Fruit fly (Drosophila melanogaster) whole organism, embryonic: Measurements from ENCODE around the gene Ssk.
A peak's percentile ranks its signal among the peaks of the same experiment; 100 is the strongest.

ENCODE experiments used
- Atf6 ChIP-seq: fragments of 200-800 bp; sonication (Bioruptor generic); IDR thresholded peaks from 2 replicates; pipeline ENCODE4 v1.3.6; 2022; ENCODE audit warnings: missing biosample characterization, missing genetic modification characterization
- Bteb2 ChIP-seq: fragments of 200-800 bp; sonication (Bioruptor generic); optimal IDR thresholded peaks from 2 replicates; lab custom pipeline; 2016; ENCODE audit warnings: missing biosample characterization, missing genetic modification characterization
- CG10366 ChIP-seq: fragments of 200-800 bp; sonication (Bioruptor generic); IDR thresholded peaks from 2 replicates; pipeline ENCODE4 v1.3.6; 2022; ENCODE audit warnings: missing biosample characterization, missing genetic modification characterization
- CG10565 ChIP-seq: fragments of 200-800 bp; sonication (Bioruptor generic); optimal IDR thresholded peaks from 3 replicates; lab custom pipeline; 2016; ENCODE audit warnings: missing biosample characterization, mild to moderate bottlenecking, missing genetic modification characterization
- CG12104 ChIP-seq: fragments of 200-800 bp; sonication (Bioruptor generic); optimal IDR thresholded peaks from 3 replicates; lab custom pipeline; 2016; ENCODE audit warnings: missing biosample characterization, missing genetic modification characterization
- CG12299 ChIP-seq: fragments of 200-800 bp; sonication (Bioruptor generic); optimal IDR thresholded peaks from 2 replicates; lab custom pipeline; 2018; ENCODE audit warnings: missing biosample characterization, mild to moderate bottlenecking, missing genetic modification characterization
- CG12744 ChIP-seq: fragments of 200-800 bp; sonication (Bioruptor generic); optimal IDR thresholded peaks from 2 replicates; lab custom pipeline; 2016; ENCODE audit warnings: missing biosample characterization, missing genetic modification characterization
- CG13894 ChIP-seq: fragments of 200-800 bp; sonication (Bioruptor generic); optimal IDR thresholded peaks from 3 replicates; lab custom pipeline; 2018; ENCODE audit warnings: missing biosample characterization, mild to moderate bottlenecking, missing genetic modification characterization, moderate library complexity
- CG15479 ChIP-seq: fragments of 200-800 bp; sonication (Bioruptor generic); optimal IDR thresholded peaks from 3 replicates; lab custom pipeline; 2019; ENCODE audit warnings: missing biosample characterization, mild to moderate bottlenecking, missing genetic modification characterization, moderate library complexity
- CG1603 ChIP-seq: fragments of 200-800 bp; sonication (Bioruptor generic); optimal IDR thresholded peaks from 2 replicates; lab custom pipeline; 2019; ENCODE audit warnings: missing biosample characterization, mild to moderate bottlenecking, missing genetic modification characterization, moderate library complexity
- CG17568 ChIP-seq: fragments of 200-800 bp; sonication (Bioruptor generic); optimal IDR thresholded peaks from 2 replicates; lab custom pipeline; 2018; ENCODE audit warnings: missing biosample characterization, mild to moderate bottlenecking, missing genetic modification characterization, moderate library complexity
- CG2116 ChIP-seq: fragments of 200-800 bp; sonication (Bioruptor generic); optimal IDR thresholded peaks from 3 replicates; lab custom pipeline; 2018; ENCODE audit warnings: missing biosample characterization, mild to moderate bottlenecking, missing genetic modification characterization
- CG32767 ChIP-seq: fragments of 200-800 bp; sonication (Bioruptor generic); IDR thresholded peaks from 2 replicates; pipeline ENCODE4 v1.3.6; 2022; ENCODE audit warnings: missing biosample characterization, missing genetic modification characterization
- CG33557 ChIP-seq: fragments of 200-800 bp; sonication (Bioruptor generic); optimal IDR thresholded peaks from 2 replicates; lab custom pipeline; 2019; ENCODE audit warnings: missing biosample characterization, mild to moderate bottlenecking, missing genetic modification characterization, moderate library complexity
- CG4360 ChIP-seq: fragments of 200-800 bp; sonication (Bioruptor generic); IDR thresholded peaks from 2 replicates; pipeline ENCODE4 v1.3.6; 2022; ENCODE audit warnings: missing biosample characterization, missing genetic modification characterization
- CG5953 ChIP-seq: fragments of 200-800 bp; sonication (Bioruptor generic); IDR thresholded peaks from 2 replicates; pipeline ENCODE4 v1.3.6; 2022; ENCODE audit warnings: missing biosample characterization, missing genetic modification characterization
- CG6175 ChIP-seq: fragments of 200-800 bp; sonication (Bioruptor generic); IDR thresholded peaks from 3 replicates; pipeline ENCODE4 v1.3.6; 2022; ENCODE audit warnings: missing biosample characterization, missing genetic modification characterization
- CG6765 ChIP-seq: fragments of 200-800 bp; sonication (Bioruptor generic); optimal IDR thresholded peaks from 3 replicates; lab custom pipeline; 2017; ENCODE audit warnings: missing biosample characterization, mild to moderate bottlenecking, missing genetic modification characterization
- CG8290 ChIP-seq, 3 experiments: fragments of 200-800 bp; sonication (Bioruptor generic); optimal IDR thresholded peaks; 2 replicates each; lab custom pipeline; 2016 to 2019; ENCODE audit warnings: missing biosample characterization in 3 of 3, missing genetic modification characterization in 3 of 3, mild to moderate bottlenecking in 2 of 3, moderate library complexity in 1 of 3
- CG9932 ChIP-seq: fragments of 200-800 bp; sonication (Bioruptor generic); IDR thresholded peaks from 2 replicates; pipeline ENCODE4 v1.3.6; 2022; ENCODE audit warnings: missing biosample characterization, missing genetic modification characterization
- Doc2 ChIP-seq: fragments of 200-800 bp; sonication (Bioruptor generic); IDR thresholded peaks from 2 replicates; pipeline ENCODE4 v1.3.6; 2022; ENCODE audit warnings: missing biosample characterization, missing genetic modification characterization
- Fer1 ChIP-seq: fragments of 200-800 bp; sonication (Bioruptor generic); optimal IDR thresholded peaks from 2 replicates; lab custom pipeline; 2017; ENCODE audit warnings: missing biosample characterization, mild to moderate bottlenecking, missing genetic modification characterization
- Kr ChIP-seq: fragments of 200-800 bp; sonication (Bioruptor generic); optimal IDR thresholded peaks from 2 replicates; lab custom pipeline; 2017; ENCODE audit warnings: missing biosample characterization, mild to moderate bottlenecking, missing genetic modification characterization
- Lim3 ChIP-seq: fragments of 200-800 bp; sonication (Bioruptor generic); IDR thresholded peaks from 2 replicates; pipeline ENCODE4 v1.3.6; 2022; ENCODE audit warnings: missing biosample characterization, missing genetic modification characterization
- Neu2 ChIP-seq: fragments of 200-800 bp; sonication (Bioruptor generic); optimal IDR thresholded peaks from 3 replicates; lab custom pipeline; 2016; ENCODE audit warnings: missing biosample characterization, missing genetic modification characterization, borderline replicate concordance
- Nf-YA ChIP-seq: fragments of 200-800 bp; sonication (Bioruptor generic); IDR thresholded peaks from 2 replicates; pipeline ENCODE4 v1.3.6; 2022; ENCODE audit warnings: missing biosample characterization, missing genetic modification characterization
- Nf-YC ChIP-seq: fragments of 200-800 bp; optimal IDR thresholded peaks from 3 replicates; lab custom pipeline; 2019; ENCODE audit warnings: missing biosample characterization, mild to moderate bottlenecking, missing genetic modification characterization, moderate library complexity
- Pdp1 ChIP-seq, 2 experiments: fragments of 200-800 bp; sonication (Bioruptor generic); optimal IDR thresholded peaks; 3 replicates each; lab custom pipeline; 2016; ENCODE audit warnings: missing biosample characterization in 2 of 2, missing genetic modification characterization in 2 of 2, mild to moderate bottlenecking in 1 of 2, moderate library complexity in 1 of 2
- Ravus ChIP-seq: fragments of 200-800 bp; sonication (Bioruptor generic); IDR thresholded peaks from 2 replicates; pipeline ENCODE4 v1.3.6; 2022; ENCODE audit warnings: missing biosample characterization, missing genetic modification characterization
- Rx ChIP-seq: fragments of 200-800 bp; sonication (Bioruptor generic); IDR thresholded peaks from 2 replicates; pipeline ENCODE4 v1.3.6; 2022; ENCODE audit warnings: missing biosample characterization, missing genetic modification characterization
- ab ChIP-seq: fragments of 200-800 bp; sonication (Bioruptor generic); optimal IDR thresholded peaks from 2 replicates; lab custom pipeline; 2016; ENCODE audit warnings: missing biosample characterization, missing genetic modification characterization
- chif ChIP-seq, 2 experiments: fragments of 200-800 bp; sonication (Bioruptor generic); optimal IDR thresholded peaks; 3 replicates each; lab custom pipeline; 2016; ENCODE audit warnings: missing biosample characterization in 2 of 2, missing genetic modification characterization in 2 of 2
- chinmo ChIP-seq: fragments of 200-800 bp; sonication (Bioruptor generic); IDR thresholded peaks from 4 replicates; pipeline ENCODE4 v1.3.6; 2022; ENCODE audit warnings: missing biosample characterization, missing genetic modification characterization; ENCODE audit not compliant: partially characterized antibody
- fd3F ChIP-seq: fragments of 200-800 bp; sonication (Bioruptor generic); optimal IDR thresholded peaks from 2 replicates; lab custom pipeline; 2018; ENCODE audit warnings: missing biosample characterization, mild to moderate bottlenecking, missing genetic modification characterization, moderate library complexity
- gcm ChIP-seq: fragments of 200-800 bp; sonication (Bioruptor generic); optimal IDR thresholded peaks from 2 replicates; lab custom pipeline; 2019; ENCODE audit warnings: missing biosample characterization, mild to moderate bottlenecking, missing genetic modification characterization, moderate library complexity
- gfzf ChIP-seq: fragments of 200-800 bp; sonication (Bioruptor generic); optimal IDR thresholded peaks from 2 replicates; lab custom pipeline; 2016; ENCODE audit warnings: missing biosample characterization, mild to moderate bottlenecking, missing genetic modification characterization, moderate library complexity
- gsb-n ChIP-seq: fragments of 200-800 bp; sonication (Bioruptor generic); optimal IDR thresholded peaks from 3 replicates; lab custom pipeline; 2018; ENCODE audit warnings: missing biosample characterization, mild to moderate bottlenecking, missing genetic modification characterization
- gt ChIP-seq: fragments of 200-800 bp; sonication (Bioruptor generic); IDR thresholded peaks from 2 replicates; pipeline ENCODE4 v1.3.6; 2022; ENCODE audit warnings: missing biosample characterization, missing genetic modification characterization
- kah ChIP-seq: fragments of 200-800 bp; sonication (Bioruptor generic); optimal IDR thresholded peaks from 2 replicates; lab custom pipeline; 2018; ENCODE audit warnings: missing biosample characterization, mild to moderate bottlenecking, missing genetic modification characterization
- nerfin-1 ChIP-seq: fragments of 200-800 bp; sonication (Bioruptor generic); optimal IDR thresholded peaks from 3 replicates; lab custom pipeline; 2019; ENCODE audit warnings: missing biosample characterization, mild to moderate bottlenecking, missing genetic modification characterization, moderate library complexity
- odd ChIP-seq: fragments of 200-800 bp; sonication (Bioruptor generic); optimal IDR thresholded peaks from 2 replicates; lab custom pipeline; 2017; ENCODE audit warnings: missing biosample characterization, mild to moderate bottlenecking, missing genetic modification characterization
- rib ChIP-seq: fragments of 200-800 bp; sonication (Bioruptor generic); IDR thresholded peaks from 2 replicates; pipeline ENCODE4 v1.3.6; 2022; ENCODE audit warnings: missing biosample characterization, missing genetic modification characterization
- ro ChIP-seq: fragments of 200-800 bp; sonication (Bioruptor generic); IDR thresholded peaks from 2 replicates; pipeline ENCODE4 v1.3.6; 2022; ENCODE audit warnings: missing biosample characterization, missing genetic modification characterization
- sr ChIP-seq: fragments of 200-800 bp; sonication (Bioruptor generic); IDR thresholded peaks from 3 replicates; pipeline ENCODE4 v1.3.6; 2022; ENCODE audit warnings: missing biosample characterization, missing genetic modification characterization
- stwl ChIP-seq: fragments of 200-800 bp; sonication (Bioruptor generic); optimal IDR thresholded peaks from 3 replicates; lab custom pipeline; 2018; ENCODE audit warnings: missing biosample characterization, mild to moderate bottlenecking, missing genetic modification characterization, moderate library complexity
- tap ChIP-seq: fragments of 200-800 bp; optimal IDR thresholded peaks from 3 replicates; lab custom pipeline; 2019; ENCODE audit warnings: missing biosample characterization, mild to moderate bottlenecking, missing genetic modification characterization, moderate library complexity
- tio ChIP-seq: fragments of 200-800 bp; sonication (Bioruptor generic); optimal IDR thresholded peaks from 2 replicates; lab custom pipeline; 2017; ENCODE audit warnings: missing biosample characterization, missing genetic modification characterization, inconsistent platforms
- wdn ChIP-seq: fragments of 200-800 bp; sonication (Bioruptor generic); IDR thresholded peaks from 2 replicates; pipeline ENCODE4 v1.3.6; 2022; ENCODE audit warnings: missing biosample characterization, missing genetic modification characterization
- wor ChIP-seq: fragments of 200-800 bp; sonication (Bioruptor generic); IDR thresholded peaks from 2 replicates; pipeline ENCODE4 v1.3.6; 2022; ENCODE audit warnings: missing biosample characterization, missing genetic modification characterization
- zfh1 ChIP-seq: fragments of 200-800 bp; sonication (Bioruptor generic); IDR thresholded peaks from 3 replicates; pipeline ENCODE4 v1.3.6; 2022; ENCODE audit warnings: missing biosample characterization, missing genetic modification characterization
- zfh2 ChIP-seq: fragments of 200-800 bp; sonication (Bioruptor generic); optimal IDR thresholded peaks from 2 replicates; lab custom pipeline; 2016; ENCODE audit warnings: missing biosample characterization, missing genetic modification characterization

The Ssk gene

dm6 chr3L:20195875-20196274 lies 7.6 kb downstream of the Ssk start (continued):
- TF ChIP-seq rib (GFP tag; lab: Robert Waterston, UW) (no peak), CG13894 (tag; lab: Kevin White, UChicago) (no peak), Lim3 (GFP tag; lab: Robert Waterston, UW) (no peak), Fer1 (GFP tag; lab: Kevin White, UChicago) (no peak), CG6175 (GFP tag; lab: Robert Waterston, UW) (no peak), ro (no peak), Atf6 (GFP tag; lab: Robert Waterston, UW) (peak; percentile 16; the same call in 1 of the 2 replicates), gt (GFP tag; lab: Robert Waterston, UW) (no peak), CG12299 (tag; lab: Kevin White, UChicago) (no peak), CG32767 (GFP tag; lab: Robert Waterston, UW) (peak; percentile 45; the same call in 1 of the 2 replicates), CG12744 (GFP tag; lab: Kevin White, UChicago) (no peak), CG12104 (no peak), zfh1 (GFP tag; lab: Robert Waterston, UW) (peak; percentile 73; the same call in 2 of the 3 replicates), Pdp1 (GFP tag; optimal IDR thresholded peaks at IDR 0.05; lab: Kevin White, UChicago) (peak; percentile 52), chif (GFP tag; optimal IDR thresholded peaks at IDR 0.05; lab: Kevin White, UChicago) (peak; percentile 16 to 65), Rx (peak; percentile 66), wdn (no peak), Neu2 (GFP tag; lab: Kevin White, UChicago) (no peak), CG10565 (GFP tag; lab: Kevin White, UChicago) (no peak), tap (peak; percentile 62), CG9932 (GFP tag; lab: Robert Waterston, UW) (no peak), tio (GFP tag; lab: Kevin White, UChicago) (peak; percentile 2), CG8290 (GFP tag; optimal IDR thresholded peaks at IDR 0.05; lab: Kevin White, UChicago) (no peak), CG8290 (tag; optimal IDR thresholded peaks at IDR 0.05; lab: Kevin White, UChicago) (peak in 1 of 2 experiments; percentile 68), Nf-YC (tag; lab: Kevin White, UChicago) (no peak), wor (GFP tag; lab: Robert Waterston, UW) (peak; percentile 62), ab (GFP tag; lab: Kevin White, UChicago) (no peak), Kr (no peak), gfzf (no peak), sr (GFP tag; lab: Robert Waterston, UW) (no peak), stwl (tag; lab: Kevin White, UChicago) (no peak), Bteb2 (GFP tag; lab: Kevin White, UChicago) (no peak), CG10366 (GFP tag; lab: Robert Waterston, UW) (peak; percentile 71), kah (GFP tag; lab: Kevin White, UChicago) (no peak), gcm (GFP tag; lab: Kevin White, UChicago) (peak; percentile 30), Ravus (GFP tag; lab: Robert Waterston, UW) (peak; percentile 38), CG15479 (GFP tag; lab: Kevin White, UChicago) (no peak), chinmo (0 out of 4 replicates have a peak, but pooled peaks have one; percentile 56), fd3F (GFP tag; lab: Kevin White, UChicago) (no peak), gsb-n (tag; lab: Kevin White, UChicago) (peak; percentile 61), odd (GFP tag; lab: Kevin White, UChicago) (no peak), CG5953 (GFP tag; lab: Robert Waterston, UW) (peak; percentile 43; the same call in 1 of the 2 replicates), CG17568 (GFP tag; lab: Kevin White, UChicago) (no peak), CG1603 (tag; lab: Kevin White, UChicago) (peak; percentile 87), CG33557 (peak; percentile 27), nerfin-1 (tag; lab: Kevin White, UChicago) (no peak), CG6765 (GFP tag; lab: Kevin White, UChicago) (no peak), CG4360 (GFP tag; lab: Robert Waterston, UW) (0 out of 2 replicates have a peak, but pooled peaks have one; percentile 24), Nf-YA (peak; percentile 58; the same call in 1 of the 2 replicates), CG2116 (GFP tag; lab: Kevin White, UChicago) (peak; percentile 11), zfh2 (GFP tag; lab: Kevin White, UChicago) (no peak), Doc2 (GFP tag; lab: Robert Waterston, UW) (no peak)
